Fruit fly (Drosophila melanogaster): ENCODE data around the gene CG42750.

DNA sequence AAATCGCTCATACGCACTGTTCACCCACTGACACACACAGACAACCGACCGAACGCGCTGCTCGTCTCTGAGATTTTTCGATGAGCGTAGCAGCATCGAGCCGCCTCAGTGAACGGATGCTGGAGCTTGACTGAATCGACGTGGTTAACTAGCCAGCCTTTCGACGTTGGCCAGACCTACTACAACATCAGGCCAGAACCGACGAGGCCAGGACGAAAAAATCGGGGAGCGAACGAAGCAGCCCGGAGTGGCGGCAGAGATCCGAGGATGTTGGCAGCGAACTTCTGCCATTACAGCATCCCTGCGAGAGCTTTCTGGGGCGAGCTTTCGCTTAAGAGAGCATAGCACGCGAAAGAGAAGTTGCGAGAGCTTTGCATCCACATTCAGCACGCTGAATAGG, at the start of gene CG42750:
- TF ChIP-seq CoRest (tag; optimal IDR thresholded peaks at IDR 0.05) (no peak), CG1233 (GFP tag; optimal IDR thresholded peaks at IDR 0.05) (no peak), z (GFP tag; IDR thresholded peaks at IDR 0.05) (no peak), yki (optimal IDR thresholded peaks at IDR 0.05) (no peak), disco-r (GFP tag; optimal IDR thresholded peaks at IDR 0.05) (no peak), Mes4 (GFP tag; optimal IDR thresholded peaks at IDR 0.05) (no peak)

Data from whole organism, embryonic.